Worm (Caenorhabditis elegans) whole organism, L1 larva: ENCODE measurements around the gene exos-7.

Experiments
- C16A3.4 ChIP-seq: fragments of 150-350 bp; optimal IDR thresholded peaks from 2 replicates; lab custom pipeline; 2014; ENCODE audit warnings: missing biosample characterization, missing genetic modification characterization
- Y116A8C.19 ChIP-seq: sonication (generic microtip); optimal IDR thresholded peaks from 2 replicates; lab custom pipeline; 2016; ENCODE audit warnings: missing compliant biosample characterization, missing genetic modification characterization, borderline replicate concordance
- blmp-1 ChIP-seq: fragments of 150-350 bp; optimal IDR thresholded peaks from 2 replicates; lab custom pipeline; 2014; ENCODE audit warnings: missing biosample characterization, missing genetic modification characterization
- ceh-63 ChIP-seq: fragments of 200-800 bp; sonication (Bioruptor generic); optimal IDR thresholded peaks from 2 replicates; lab custom pipeline; 2018; ENCODE audit warnings: mild to moderate bottlenecking, missing genetic modification characterization, missing compliant biosample characterization
- ceh-8 ChIP-seq: fragments of 200-800 bp; sonication (Bioruptor generic); optimal IDR thresholded peaks from 2 replicates; lab custom pipeline; 2018; ENCODE audit warnings: mild to moderate bottlenecking, missing genetic modification characterization, moderate library complexity, missing compliant biosample characterization
- ceh-90 ChIP-seq: sonication (generic microtip); optimal IDR thresholded peaks from 2 replicates; lab custom pipeline; 2016; ENCODE audit warnings: missing genetic modification characterization, missing compliant biosample characterization
- dsc-1 ChIP-seq: sonication (generic microtip); optimal IDR thresholded peaks from 2 replicates; lab custom pipeline; 2016; ENCODE audit warnings: mild to moderate bottlenecking, missing genetic modification characterization, missing compliant biosample characterization
- efl-1 ChIP-seq, 4 experiments: fragments of 150-350 bp; optimal IDR thresholded peaks in 3 of 4; peaks in 1 of 4; 1 replicate in 1 of 4; 2 replicates in 3 of 4; lab custom pipeline; 2014; ENCODE audit warnings: missing biosample characterization in 2 of 4, missing genetic modification characterization in 2 of 4, missing genetic modification reagents in 2 of 4
- egl-27 ChIP-seq, 2 experiments: fragments of 150-350 bp in 1 of 2; sonication (generic microtip); optimal IDR thresholded peaks; 3 replicates each; lab custom pipeline; 2017 to 2018; ENCODE audit warnings: missing biosample characterization in 2 of 2, missing genetic modification characterization in 2 of 2, missing genetic modification reagents in 2 of 2
- elt-2 ChIP-seq: sonication (generic microtip); optimal IDR thresholded peaks from 2 replicates; lab custom pipeline; 2016; ENCODE audit warnings: missing genetic modification characterization, mild to moderate bottlenecking, inconsistent platforms, missing compliant biosample characterization, missing genetic modification reagents
- elt-3 ChIP-seq, 6 experiments: fragments of 150-350 bp in 1 of 6; sonication (generic microtip); optimal IDR thresholded peaks; 2 replicates each; lab custom pipeline; 2017 to 2018; ENCODE audit warnings: missing biosample characterization in 6 of 6, missing genetic modification characterization in 6 of 6, inconsistent platforms in 1 of 6
- ets-5 ChIP-seq: fragments of 200-800 bp; sonication (Bioruptor generic); IDR thresholded peaks from 2 replicates; pipeline ENCODE4 v1.3.6; 2022; ENCODE audit warnings: missing genetic modification characterization, missing compliant biosample characterization
- grh-1 ChIP-seq: fragments of 200-800 bp; sonication (Bioruptor generic); IDR thresholded peaks from 2 replicates; pipeline ENCODE4 v1.3.6; 2022; ENCODE audit warnings: missing genetic modification reagents, missing genetic modification characterization, missing compliant biosample characterization
- hlh-17 ChIP-seq: fragments of 200-800 bp; sonication (Bioruptor generic); optimal IDR thresholded peaks from 2 replicates; lab custom pipeline; 2018; ENCODE audit warnings: missing genetic modification characterization, mild to moderate bottlenecking, missing compliant biosample characterization, moderate library complexity, borderline replicate concordance
- isw-1 ChIP-seq: fragments of 200-800 bp; sonication (Bioruptor generic); IDR thresholded peaks from 2 replicates; pipeline ENCODE4 v1.3.6; 2022; ENCODE audit warnings: missing genetic modification characterization, missing compliant biosample characterization
- lin-13 ChIP-seq: fragments of 150-350 bp; optimal IDR thresholded peaks from 2 replicates; lab custom pipeline; 2014; ENCODE audit warnings: missing biosample characterization, missing genetic modification reagents, missing genetic modification characterization
- lin-35 ChIP-seq, 2 experiments: fragments of 150-350 bp; optimal IDR thresholded peaks; 2 replicates each; lab custom pipeline; 2014; ENCODE audit warnings: missing biosample characterization in 2 of 2, missing genetic modification characterization in 2 of 2, missing genetic modification reagents in 2 of 2
- lin-39 ChIP-seq: fragments of 150-350 bp; optimal IDR thresholded peaks from 2 replicates; lab custom pipeline; 2014; ENCODE audit warnings: missing biosample characterization, missing genetic modification reagents, missing genetic modification characterization
- mab-9 ChIP-seq: fragments of 200-800 bp; sonication (Bioruptor generic); IDR thresholded peaks from 2 replicates; pipeline ENCODE4 v1.3.6; 2022; ENCODE audit warnings: missing genetic modification reagents, missing genetic modification characterization, missing compliant biosample characterization
- nhr-12 ChIP-seq: sonication (generic microtip); optimal IDR thresholded peaks from 2 replicates; lab custom pipeline; 2017; ENCODE audit warnings: missing biosample characterization, missing genetic modification characterization
- nhr-19 ChIP-seq: fragments of 200-800 bp; sonication (Bioruptor generic); conservative IDR thresholded peaks from 2 replicates; pipeline ENCODE4 v1.3.6; 2022; ENCODE audit warnings: missing genetic modification characterization, missing compliant biosample characterization
- nhr-90 ChIP-seq: sonication (generic microtip); optimal IDR thresholded peaks from 2 replicates; lab custom pipeline; 2016; ENCODE audit warnings: mild to moderate bottlenecking, missing genetic modification characterization, missing compliant biosample characterization; ENCODE audit not compliant: poor library complexity
- pax-3 ChIP-seq: fragments of 200-800 bp; sonication (Bioruptor generic); optimal IDR thresholded peaks from 2 replicates; lab custom pipeline; 2018; ENCODE audit warnings: mild to moderate bottlenecking, missing genetic modification characterization, moderate library complexity, missing compliant biosample characterization
- skn-1 ChIP-seq: fragments of 150-350 bp; optimal IDR thresholded peaks from 2 replicates; lab custom pipeline; 2014; ENCODE audit warnings: missing biosample characterization, missing genetic modification characterization
- sox-4 ChIP-seq: sonication (generic microtip); optimal IDR thresholded peaks from 2 replicates; lab custom pipeline; 2016; ENCODE audit warnings: missing genetic modification characterization, missing compliant biosample characterization
- sptf-1 ChIP-seq: fragments of 150-350 bp; optimal IDR thresholded peaks from 2 replicates; lab custom pipeline; 2014; ENCODE audit warnings: missing biosample characterization, missing genetic modification characterization
- swsn-7 ChIP-seq: sonication (generic microtip); optimal IDR thresholded peaks from 2 replicates; lab custom pipeline; 2016; ENCODE audit warnings: missing genetic modification characterization, missing compliant biosample characterization
- tbx-2 ChIP-seq: sonication (generic microtip); optimal IDR thresholded peaks from 2 replicates; lab custom pipeline; 2016; ENCODE audit warnings: missing genetic modification characterization, missing compliant biosample characterization
- unc-30 ChIP-seq: sonication (generic microtip); optimal IDR thresholded peaks from 2 replicates; lab custom pipeline; 2017; ENCODE audit warnings: missing biosample characterization, missing genetic modification characterization
- unc-62 ChIP-seq: fragments of 150-350 bp; optimal IDR thresholded peaks from 2 replicates; lab custom pipeline; 2014; ENCODE audit warnings: missing biosample characterization, missing genetic modification reagents, missing genetic modification characterization
- unc-86 ChIP-seq: sonication (generic microtip); optimal IDR thresholded peaks from 2 replicates; lab custom pipeline; 2016; ENCODE audit warnings: missing genetic modification characterization, missing compliant biosample characterization
- zip-4 ChIP-seq: fragments of 200-800 bp; sonication (Bioruptor generic); optimal IDR thresholded peaks from 2 replicates; lab custom pipeline; 2018; ENCODE audit warnings: mild to moderate bottlenecking, missing genetic modification characterization, moderate library complexity, missing compliant biosample characterization

Gene exos-7

ce11 chrV:20861080-20861479 is 22.4 kb downstream of the exos-7 start, which contains the start of gene try-4:
TSS of gene try-4 (minus strand) at chrV:20861153.
- TF ChIP-seq blmp-1: peak; percentile 71
- no peak for TF ChIP-seq egl-27 (tag; optimal IDR thresholded peaks at IDR 0.05; lab: Kevin White, UChicago)

ce11 chrV:20862681-20863080 is 24.0 kb downstream of the exos-7 start, which contains the start of gene twk-35:
TSS of gene twk-35 (plus strand) at chrV:20862981.
- TF ChIP-seq nhr-19 (no peak), isw-1 (GFP tag; lab: Robert Waterston, UW) (no peak), skn-1 (tag; lab: Kevin White, UChicago) (no peak), mab-9 (GFP tag; lab: Robert Waterston, UW) (no peak), ceh-63 (GFP tag; lab: Kevin White, UChicago) (no peak), C16A3.4 (tag; lab: Kevin White, UChicago) (no peak), zip-4 (GFP tag; lab: Kevin White, UChicago) (no peak), nhr-12 (tag; lab: Kevin White, UChicago) (no peak), dsc-1 (tag; lab: Kevin White, UChicago) (no peak)

- TF ChIP-seq unc-62 (GFP tag; lab: Kevin White, UChicago) (no peak), elt-2 (tag; lab: Kevin White, UChicago) (peak; percentile 67), nhr-90 (tag; lab: Kevin White, UChicago) (peak; percentile 7)
Measured at ce11 chrV:20866406-20866805, 27.7 kb downstream of the exos-7 start.

- TF ChIP-seq ets-5 (no peak), efl-1 (optimal IDR thresholded peaks at IDR 0.05; lab: Kevin White, UChicago) (no peak), efl-1 (GFP tag; optimal IDR thresholded peaks at IDR 0.05 in 1 of 2; lab: Kevin White, UChicago) (peak in 1 of 2 experiments; percentile 58)
Measured at ce11 chrV:20868329-20868728, 29.7 kb downstream of the exos-7 start, which contains the start of gene F31D4.8. TSS of gene F31D4.8 (minus strand) at chrV:20868429.

DNA sequence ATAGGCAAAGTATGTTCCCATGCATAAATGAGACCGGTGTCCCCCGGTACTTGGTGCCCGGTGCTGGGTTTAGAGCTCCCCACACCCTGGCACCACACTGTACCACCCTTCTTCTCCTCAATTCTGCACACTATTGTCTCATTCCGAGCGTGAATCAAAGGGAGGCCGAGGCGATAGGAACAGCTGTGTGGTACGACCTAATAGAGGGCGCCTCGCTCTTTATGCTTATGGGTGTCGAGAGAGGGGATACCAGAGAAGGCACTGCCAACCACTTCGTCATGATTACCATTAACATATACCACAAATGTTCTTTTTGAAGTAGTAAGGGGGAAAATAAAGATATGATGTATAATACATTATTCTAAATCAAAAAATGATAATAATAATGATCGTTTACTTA is 32.0 kb downstream of the exos-7 start:
- TF ChIP-seq Y116A8C.19 (tag; lab: Kevin White, UChicago) (no peak), lin-39 (no peak), sox-4 (tag; lab: Kevin White, UChicago) (no peak), ceh-8 (GFP tag; lab: Kevin White, UChicago) (no peak), unc-86 (tag; lab: Kevin White, UChicago) (no peak), grh-1 (GFP tag; lab: Robert Waterston, UW) (no peak), sptf-1 (tag; lab: Kevin White, UChicago) (no peak), C16A3.4 (tag; lab: Kevin White, UChicago) (no peak), pax-3 (no peak), tbx-2 (tag; lab: Kevin White, UChicago) (no peak), blmp-1 (no peak), hlh-17 (GFP tag; lab: Kevin White, UChicago) (no peak), swsn-7 (no peak), unc-30 (tag; lab: Kevin White, UChicago) (no peak), lin-35 (GFP tag; optimal IDR thresholded peaks at IDR 0.05; lab: Kevin White, UChicago) (no peak), lin-13 (GFP tag; lab: Kevin White, UChicago) (no peak)

- TF ChIP-seq ceh-90 (no peak), elt-2 (tag; lab: Kevin White, UChicago) (no peak), elt-3 (tag; optimal IDR thresholded peaks at IDR 0.05; lab: Kevin White, UChicago) (no peak)
Measured at ce11 chrV:20871194-20871593, 32.5 kb downstream of the exos-7 start.
